Worm (Caenorhabditis elegans) whole organism, mixed stage, embryonic: Measurements from ENCODE around the gene Y22D7AR.2.

Experiments
- M03D4.4 ChIP-seq: sonication (generic microtip); optimal IDR thresholded peaks from 2 replicates; lab custom pipeline; 2017; ENCODE audit warnings: mild to moderate bottlenecking, missing genetic modification characterization, missing compliant biosample characterization
- bed-3 ChIP-seq: fragments of 200-800 bp; sonication (Bioruptor generic); optimal IDR thresholded peaks from 3 replicates; lab custom pipeline; 2018; ENCODE audit warnings: mild to moderate bottlenecking, missing genetic modification characterization, moderate library complexity, missing compliant biosample characterization
- blmp-1 ChIP-seq: fragments of 150-350 bp; optimal IDR thresholded peaks from 2 replicates; lab custom pipeline; 2014; ENCODE audit warnings: missing biosample characterization, missing genetic modification characterization
- ceh-39 ChIP-seq: fragments of 150-350 bp; optimal IDR thresholded peaks from 2 replicates; lab custom pipeline; 2014; ENCODE audit warnings: missing biosample characterization, missing genetic modification characterization
- ceh-43 ChIP-seq: fragments of 200-800 bp; sonication (Bioruptor generic); optimal IDR thresholded peaks from 2 replicates; lab custom pipeline; 2018; ENCODE audit warnings: mild to moderate bottlenecking, missing genetic modification characterization, moderate library complexity, missing compliant biosample characterization
- ceh-83 ChIP-seq: fragments of 200-800 bp; sonication (Bioruptor generic); optimal IDR thresholded peaks from 2 replicates; lab custom pipeline; 2018; ENCODE audit warnings: mild to moderate bottlenecking, missing genetic modification characterization, missing compliant biosample characterization
- ces-1 ChIP-seq: fragments of 150-350 bp; optimal IDR thresholded peaks from 2 replicates; lab custom pipeline; 2014; ENCODE audit warnings: missing biosample characterization, missing genetic modification reagents, missing genetic modification characterization
- cnd-1 ChIP-seq: fragments of 200-800 bp; sonication (Bioruptor generic); optimal IDR thresholded peaks from 2 replicates; lab custom pipeline; 2018; ENCODE audit warnings: mild to moderate bottlenecking, missing genetic modification characterization, missing compliant biosample characterization
- drap-1 ChIP-seq: fragments of 200-800 bp; sonication (Bioruptor generic); optimal IDR thresholded peaks from 3 replicates; lab custom pipeline; 2018; ENCODE audit warnings: mild to moderate bottlenecking, missing genetic modification characterization, missing compliant biosample characterization
- elt-1 ChIP-seq: sonication (generic microtip); optimal IDR thresholded peaks from 2 replicates; lab custom pipeline; 2017; ENCODE audit warnings: missing genetic modification characterization, mild to moderate bottlenecking, missing compliant biosample characterization, antibody characterized with exemption, moderate library complexity, borderline replicate concordance; ENCODE audit not compliant: insufficient read depth
- elt-3 ChIP-seq: fragments of 150-350 bp; optimal IDR thresholded peaks from 2 replicates; lab custom pipeline; 2014; ENCODE audit warnings: missing biosample characterization, missing genetic modification characterization
- flh-1 ChIP-seq: fragments of 200-800 bp; sonication (Bioruptor generic); optimal IDR thresholded peaks from 2 replicates; lab custom pipeline; 2018; ENCODE audit warnings: mild to moderate bottlenecking, missing genetic modification characterization, moderate library complexity, missing compliant biosample characterization
- ham-2 ChIP-seq: fragments of 200-800 bp; sonication (Bioruptor generic); optimal IDR thresholded peaks from 2 replicates; lab custom pipeline; 2018; ENCODE audit warnings: mild to moderate bottlenecking, missing genetic modification characterization, missing compliant biosample characterization
- hlh-1 ChIP-seq: fragments of 150-350 bp; optimal IDR thresholded peaks from 2 replicates; lab custom pipeline; 2014; ENCODE audit warnings: missing biosample characterization, missing genetic modification reagents, missing genetic modification characterization
- lin-13 ChIP-seq: fragments of 150-350 bp; optimal IDR thresholded peaks from 2 replicates; lab custom pipeline; 2014; ENCODE audit warnings: missing biosample characterization, missing genetic modification characterization
- lin-32 ChIP-seq: fragments of 200-800 bp; sonication (Bioruptor generic); optimal IDR thresholded peaks from 2 replicates; lab custom pipeline; 2018; ENCODE audit warnings: mild to moderate bottlenecking, missing genetic modification characterization, missing compliant biosample characterization
- lsy-2 ChIP-seq: fragments of 150-350 bp; optimal IDR thresholded peaks from 2 replicates; lab custom pipeline; 2014; ENCODE audit warnings: missing biosample characterization, missing genetic modification characterization
- mab-5 ChIP-seq: fragments of 150-350 bp; optimal IDR thresholded peaks from 2 replicates; lab custom pipeline; 2014; ENCODE audit warnings: missing biosample characterization, missing genetic modification characterization
- mep-1 ChIP-seq: fragments of 150-350 bp; optimal IDR thresholded peaks from 2 replicates; lab custom pipeline; 2017; ENCODE audit warnings: missing biosample characterization, missing genetic modification reagents, missing genetic modification characterization, inconsistent platforms
- mls-2 ChIP-seq: sonication (generic microtip); optimal IDR thresholded peaks from 2 replicates; lab custom pipeline; 2016; ENCODE audit warnings: mild to moderate bottlenecking, missing genetic modification characterization, moderate library complexity, missing compliant biosample characterization
- nhr-12 ChIP-seq: fragments of 150-350 bp; optimal IDR thresholded peaks from 2 replicates; lab custom pipeline; 2014; ENCODE audit warnings: missing biosample characterization, missing genetic modification characterization
- nhr-2 ChIP-seq: fragments of 150-350 bp; optimal IDR thresholded peaks from 2 replicates; lab custom pipeline; 2014; ENCODE audit warnings: missing biosample characterization, missing genetic modification characterization
- nhr-237 ChIP-seq: fragments of 150-350 bp; optimal IDR thresholded peaks from 2 replicates; lab custom pipeline; 2014; ENCODE audit warnings: missing biosample characterization, missing genetic modification characterization
- nhr-28 ChIP-seq: fragments of 150-350 bp; optimal IDR thresholded peaks from 2 replicates; lab custom pipeline; 2014; ENCODE audit warnings: missing biosample characterization, missing genetic modification characterization
- nhr-76 ChIP-seq: sonication (generic microtip); optimal IDR thresholded peaks from 2 replicates; lab custom pipeline; 2017; ENCODE audit warnings: missing biosample characterization, missing genetic modification characterization
- pha-4 ChIP-seq: fragments of 150-350 bp; optimal IDR thresholded peaks from 2 replicates; lab custom pipeline; 2018; ENCODE audit warnings: missing biosample characterization, missing genetic modification reagents, missing genetic modification characterization
- sem-2 ChIP-seq: fragments of 200-800 bp; sonication (Bioruptor generic); optimal IDR thresholded peaks from 2 replicates; lab custom pipeline; 2018; ENCODE audit warnings: mild to moderate bottlenecking, missing genetic modification characterization, missing compliant biosample characterization
- snpc-4 ChIP-seq: fragments of 150-350 bp; optimal IDR thresholded peaks from 2 replicates; lab custom pipeline; 2014; ENCODE audit warnings: missing biosample characterization, missing genetic modification characterization
- sptf-1 ChIP-seq: sonication (generic microtip); optimal IDR thresholded peaks from 2 replicates; lab custom pipeline; 2017; ENCODE audit warnings: mild to moderate bottlenecking, missing genetic modification characterization, moderate library complexity, missing compliant biosample characterization
- tbx-8 ChIP-seq: fragments of 200-800 bp; sonication (Bioruptor generic); optimal IDR thresholded peaks from 2 replicates; lab custom pipeline; 2018; ENCODE audit warnings: mild to moderate bottlenecking, missing genetic modification characterization, moderate library complexity, missing compliant biosample characterization
- unc-120 ChIP-seq: sonication (generic microtip); optimal IDR thresholded peaks from 2 replicates; lab custom pipeline; 2017; ENCODE audit warnings: missing genetic modification characterization, missing compliant biosample characterization; ENCODE audit not compliant: poor library complexity, severe bottlenecking
- unc-39 ChIP-seq: fragments of 150-350 bp; optimal IDR thresholded peaks from 2 replicates; lab custom pipeline; 2014; ENCODE audit warnings: missing biosample characterization, missing genetic modification characterization
- unc-62 ChIP-seq: fragments of 150-350 bp; optimal IDR thresholded peaks from 2 replicates; lab custom pipeline; 2014; ENCODE audit warnings: missing biosample characterization, missing genetic modification reagents, missing genetic modification characterization
- zip-8 ChIP-seq: fragments of 150-350 bp; optimal IDR thresholded peaks from 2 replicates; lab custom pipeline; 2014; ENCODE audit warnings: missing biosample characterization, missing genetic modification characterization
- ztf-11 ChIP-seq: fragments of 150-350 bp; optimal IDR thresholded peaks from 2 replicates; lab custom pipeline; 2014; ENCODE audit warnings: missing biosample characterization, missing genetic modification characterization

Y22D7AR.2 gene

ce11 chrIII:1680996-1681395 lies 24.8 kb upstream of the Y22D7AR.2 start:
- TF ChIP-seq hlh-1 (tag; lab: Kevin White, UChicago) = peak; percentile 10
- peak; percentile 90 for TF ChIP-seq elt-3 (tag; lab: Kevin White, UChicago)
- no peak for TF ChIP-seq sptf-1 (tag; lab: Kevin White, UChicago)
- TF ChIP-seq tbx-8 = no peak
- no peak for TF ChIP-seq lin-13 (tag; lab: Kevin White, UChicago)
- peak; percentile 3 for TF ChIP-seq cnd-1
- TF ChIP-seq M03D4.4 (tag; lab: Kevin White, UChicago) = no peak
- no peak for TF ChIP-seq nhr-12
- TF ChIP-seq nhr-237 = peak; percentile 74
- no peak for TF ChIP-seq nhr-76 (tag; lab: Kevin White, UChicago)
- no peak for TF ChIP-seq ceh-39
- no peak for TF ChIP-seq sem-2 (GFP tag; lab: Kevin White, UChicago)
- no peak for TF ChIP-seq snpc-4 (tag; lab: Kevin White, UChicago)
- no peak for TF ChIP-seq elt-1
- TF ChIP-seq drap-1 (GFP tag; lab: Kevin White, UChicago) = peak; percentile 36
- no peak for TF ChIP-seq ceh-43 (GFP tag; lab: Kevin White, UChicago)
- no peak for TF ChIP-seq nhr-2 (tag; lab: Kevin White, UChicago)
- TF ChIP-seq lsy-2 (tag; lab: Kevin White, UChicago) = no peak
- TF ChIP-seq lin-32 (GFP tag; lab: Kevin White, UChicago) = no peak
- peak; percentile 79 for TF ChIP-seq mab-5
- TF ChIP-seq nhr-28 (tag; lab: Kevin White, UChicago) = peak; percentile 8
- no peak for TF ChIP-seq mls-2 (tag; lab: Kevin White, UChicago)
- TF ChIP-seq ztf-11 (tag; lab: Kevin White, UChicago) = no peak
- no peak for TF ChIP-seq flh-1 (GFP tag; lab: Kevin White, UChicago)
- no peak for TF ChIP-seq unc-39 (tag; lab: Kevin White, UChicago)
- TF ChIP-seq bed-3 (GFP tag; lab: Kevin White, UChicago) = no peak
- TF ChIP-seq mep-1 (tag; lab: Kevin White, UChicago) = no peak
- no peak for TF ChIP-seq blmp-1
- no peak for TF ChIP-seq ceh-83
- TF ChIP-seq unc-62 (GFP tag; lab: Kevin White, UChicago) = peak; percentile 16
- TF ChIP-seq unc-120 = peak; percentile 18
- TF ChIP-seq ces-1 = no peak
- TF ChIP-seq zip-8 (tag; lab: Kevin White, UChicago) = no peak
- TF ChIP-seq pha-4 (tag; lab: Kevin White, UChicago) = peak; percentile 13
- TF ChIP-seq ham-2 (GFP tag; lab: Kevin White, UChicago) = no peak

ce11 chrIII:1682262-1682661 lies 23.5 kb upstream of the Y22D7AR.2 start:
- no peak for TF ChIP-seq mls-2 (tag; lab: Kevin White, UChicago)
- peak; percentile 86 for TF ChIP-seq elt-3 (tag; lab: Kevin White, UChicago)
- TF ChIP-seq unc-120 = peak; percentile 10

- TF ChIP-seq sptf-1 (tag; lab: Kevin White, UChicago) (no peak), mep-1 (tag; lab: Kevin White, UChicago) (no peak), elt-3 (tag; lab: Kevin White, UChicago) (no peak), nhr-2 (tag; lab: Kevin White, UChicago) (no peak), zip-8 (tag; lab: Kevin White, UChicago) (no peak), snpc-4 (tag; lab: Kevin White, UChicago) (no peak), pha-4 (tag; lab: Kevin White, UChicago) (no peak), bed-3 (GFP tag; lab: Kevin White, UChicago) (no peak), ztf-11 (tag; lab: Kevin White, UChicago) (no peak), unc-120 (no peak), cnd-1 (no peak), ham-2 (GFP tag; lab: Kevin White, UChicago) (no peak), nhr-237 (no peak), ceh-43 (GFP tag; lab: Kevin White, UChicago) (no peak), nhr-12 (no peak), lin-32 (GFP tag; lab: Kevin White, UChicago) (no peak), elt-1 (no peak), mls-2 (tag; lab: Kevin White, UChicago) (no peak)
These were observed 17.7 kb upstream of the Y22D7AR.2 start, which contains the start of gene Y22D7AR.7 for ce11 chrIII:1687999-1688398. TSS of gene Y22D7AR.7 (minus strand) at chrIII:1688099.

- TF ChIP-seq snpc-4 (tag; lab: Kevin White, UChicago) (no peak), lin-32 (GFP tag; lab: Kevin White, UChicago) (no peak), ztf-11 (tag; lab: Kevin White, UChicago) (no peak), mls-2 (tag; lab: Kevin White, UChicago) (no peak), mep-1 (tag; lab: Kevin White, UChicago) (no peak), unc-39 (tag; lab: Kevin White, UChicago) (no peak)
These were observed 15.8 kb upstream of the Y22D7AR.2 start, which contains the start of gene Y22D7AR.14 for ce11 chrIII:1689927-1690326. TSS of gene Y22D7AR.14 (minus strand) at chrIII:1690027.
